Fruit fly (Drosophila melanogaster) whole organism, embryonic: Measurements from ENCODE around the gene osp.

Experiments used
- Ada2b ChIP-seq: fragments of 200-800 bp; sonication (Bioruptor generic); IDR thresholded peaks from 2 replicates; pipeline ENCODE4 v1.3.6; 2022; ENCODE audit warnings: missing biosample characterization, missing genetic modification characterization
- Bdp1 ChIP-seq: fragments of 200-800 bp; sonication (Bioruptor generic); optimal IDR thresholded peaks from 3 replicates; lab custom pipeline; 2016; ENCODE audit warnings: missing biosample characterization, missing genetic modification characterization
- CG10321 ChIP-seq: fragments of 200-800 bp; sonication (Bioruptor generic); IDR thresholded peaks from 2 replicates; pipeline ENCODE4 v1.3.6; 2022; ENCODE audit warnings: missing biosample characterization, missing genetic modification characterization
- CG10543 ChIP-seq: fragments of 200-800 bp; sonication (Bioruptor generic); optimal IDR thresholded peaks from 3 replicates; lab custom pipeline; 2017; ENCODE audit warnings: missing biosample characterization, mild to moderate bottlenecking, missing genetic modification characterization, moderate library complexity
- CG10565 ChIP-seq: fragments of 200-800 bp; sonication (Bioruptor generic); optimal IDR thresholded peaks from 3 replicates; lab custom pipeline; 2016; ENCODE audit warnings: missing biosample characterization, mild to moderate bottlenecking, missing genetic modification characterization
- CG11398 ChIP-seq: fragments of 200-800 bp; sonication (Bioruptor generic); optimal IDR thresholded peaks from 2 replicates; lab custom pipeline; 2016; ENCODE audit warnings: missing biosample characterization, missing genetic modification characterization
- CG12155 ChIP-seq: fragments of 200-800 bp; sonication (Bioruptor generic); optimal IDR thresholded peaks from 3 replicates; lab custom pipeline; 2016; ENCODE audit warnings: missing biosample characterization, missing genetic modification characterization
- CG12219 ChIP-seq: fragments of 200-800 bp; sonication (Bioruptor generic); optimal IDR thresholded peaks from 3 replicates; lab custom pipeline; 2018; ENCODE audit warnings: missing biosample characterization, mild to moderate bottlenecking, missing genetic modification characterization
- CG12942 ChIP-seq: fragments of 200-800 bp; sonication (Bioruptor generic); optimal IDR thresholded peaks from 3 replicates; lab custom pipeline; 2016; ENCODE audit warnings: missing biosample characterization, missing genetic modification characterization
- CG15011 ChIP-seq: fragments of 200-800 bp; sonication (Bioruptor generic); optimal IDR thresholded peaks from 3 replicates; lab custom pipeline; 2018; ENCODE audit warnings: missing biosample characterization, mild to moderate bottlenecking, missing genetic modification characterization
- CG1529 ChIP-seq: fragments of 200-800 bp; sonication (Bioruptor generic); optimal IDR thresholded peaks from 3 replicates; lab custom pipeline; 2018; ENCODE audit warnings: missing biosample characterization, missing genetic modification characterization
- CG15479 ChIP-seq: fragments of 200-800 bp; sonication (Bioruptor generic); optimal IDR thresholded peaks from 3 replicates; lab custom pipeline; 2019; ENCODE audit warnings: missing biosample characterization, mild to moderate bottlenecking, missing genetic modification characterization, moderate library complexity
- CG15696 ChIP-seq: fragments of 200-800 bp; sonication (Bioruptor generic); optimal IDR thresholded peaks from 2 replicates; lab custom pipeline; 2019; ENCODE audit warnings: missing biosample characterization, mild to moderate bottlenecking, missing genetic modification characterization, moderate library complexity
- CG17829 ChIP-seq: fragments of 200-800 bp; optimal IDR thresholded peaks from 2 replicates; lab custom pipeline; 2019; ENCODE audit warnings: missing biosample characterization, mild to moderate bottlenecking, missing genetic modification characterization, moderate library complexity
- CG18619 ChIP-seq: fragments of 200-800 bp; sonication (Bioruptor generic); optimal IDR thresholded peaks from 3 replicates; lab custom pipeline; 2017; ENCODE audit warnings: missing biosample characterization, mild to moderate bottlenecking, missing genetic modification characterization
- CG2129 ChIP-seq: fragments of 200-800 bp; sonication (Bioruptor generic); IDR thresholded peaks from 2 replicates; pipeline ENCODE4 v1.3.6; 2022; ENCODE audit warnings: missing biosample characterization, missing genetic modification characterization; ENCODE audit not compliant: partially characterized antibody
- CG30431 ChIP-seq: fragments of 200-800 bp; sonication (Bioruptor generic); optimal IDR thresholded peaks from 2 replicates; lab custom pipeline; 2017; ENCODE audit warnings: missing biosample characterization, missing genetic modification characterization
- CG33213 ChIP-seq: fragments of 200-800 bp; sonication (Bioruptor generic); optimal IDR thresholded peaks from 3 replicates; lab custom pipeline; 2016; ENCODE audit warnings: missing biosample characterization, missing genetic modification characterization
- CG3407 ChIP-seq: fragments of 200-800 bp; sonication (Bioruptor generic); optimal IDR thresholded peaks from 2 replicates; lab custom pipeline; 2018; ENCODE audit warnings: missing biosample characterization, mild to moderate bottlenecking, missing genetic modification characterization
- CG4328 ChIP-seq: fragments of 200-800 bp; sonication (Bioruptor generic); optimal IDR thresholded peaks from 3 replicates; lab custom pipeline; 2017; ENCODE audit warnings: missing biosample characterization, missing genetic modification reagents, missing genetic modification characterization
- CG6791 ChIP-seq: fragments of 200-800 bp; sonication (Bioruptor generic); IDR thresholded peaks from 3 replicates; pipeline ENCODE4 v1.3.6; 2022; ENCODE audit warnings: missing biosample characterization, missing genetic modification characterization; ENCODE audit not compliant: partially characterized antibody
- CG8924 ChIP-seq: fragments of 200-800 bp; optimal IDR thresholded peaks from 3 replicates; lab custom pipeline; 2019; ENCODE audit warnings: missing biosample characterization, mild to moderate bottlenecking, missing genetic modification characterization, moderate library complexity
- Camta ChIP-seq: fragments of 200-800 bp; sonication (Bioruptor generic); optimal IDR thresholded peaks from 2 replicates; lab custom pipeline; 2016; ENCODE audit warnings: missing biosample characterization, missing genetic modification characterization
- Dad ChIP-seq: fragments of 200-800 bp; sonication (Bioruptor generic); optimal IDR thresholded peaks from 3 replicates; lab custom pipeline; 2016; ENCODE audit warnings: missing biosample characterization, missing genetic modification characterization
- Hsf ChIP-seq: fragments of 200-800 bp; sonication (Bioruptor generic); optimal IDR thresholded peaks from 3 replicates; lab custom pipeline; 2016; ENCODE audit warnings: missing biosample characterization, missing genetic modification characterization
- Kr ChIP-seq: fragments of 200-800 bp; sonication (Bioruptor generic); optimal IDR thresholded peaks from 2 replicates; lab custom pipeline; 2017; ENCODE audit warnings: missing biosample characterization, mild to moderate bottlenecking, missing genetic modification characterization
- Med ChIP-seq: fragments of 200-800 bp; sonication (Bioruptor generic); peaks from one replicate; lab custom pipeline; 2016; ENCODE audit warnings: missing biosample characterization, missing genetic modification characterization, mild to moderate bottlenecking, inconsistent platforms, moderate library complexity
- NFAT ChIP-seq: fragments of 200-800 bp; sonication (Bioruptor generic); IDR thresholded peaks from 2 replicates; pipeline ENCODE4 v1.3.6; 2022; ENCODE audit warnings: missing biosample characterization, missing genetic modification characterization
- Sry-δ ChIP-seq: fragments of 200-800 bp; sonication (Bioruptor generic); optimal IDR thresholded peaks from 2 replicates; lab custom pipeline; 2016; ENCODE audit warnings: missing biosample characterization, missing genetic modification characterization
- ato ChIP-seq: fragments of 200-800 bp; sonication (Bioruptor generic); IDR thresholded peaks from 2 replicates; pipeline ENCODE4 v1.3.6; 2022; ENCODE audit warnings: missing biosample characterization, missing genetic modification characterization; ENCODE audit not compliant: partially characterized antibody
- bab2 ChIP-seq: fragments of 200-800 bp; sonication (Bioruptor generic); optimal IDR thresholded peaks from 2 replicates; lab custom pipeline; 2016; ENCODE audit warnings: missing biosample characterization, missing genetic modification characterization
- dimm ChIP-seq: fragments of 200-800 bp; sonication (Bioruptor generic); IDR thresholded peaks from 2 replicates; pipeline ENCODE4 v1.3.6; 2022; ENCODE audit warnings: missing biosample characterization, missing genetic modification characterization
- fd3F ChIP-seq: fragments of 200-800 bp; sonication (Bioruptor generic); optimal IDR thresholded peaks from 2 replicates; lab custom pipeline; 2018; ENCODE audit warnings: missing biosample characterization, mild to moderate bottlenecking, missing genetic modification characterization, moderate library complexity
- fd64A ChIP-seq: fragments of 200-800 bp; sonication (Bioruptor generic); optimal IDR thresholded peaks from 3 replicates; lab custom pipeline; 2018; ENCODE audit warnings: missing biosample characterization, mild to moderate bottlenecking, missing genetic modification characterization
- fu2 ChIP-seq: fragments of 200-800 bp; sonication (Bioruptor generic); optimal IDR thresholded peaks from 2 replicates; lab custom pipeline; 2016; ENCODE audit warnings: missing biosample characterization, missing genetic modification characterization
- grau ChIP-seq: fragments of 200-800 bp; optimal IDR thresholded peaks from 3 replicates; lab custom pipeline; 2019; ENCODE audit warnings: missing biosample characterization, mild to moderate bottlenecking, missing genetic modification characterization, moderate library complexity
- kay ChIP-seq: fragments of 200-800 bp; sonication (Bioruptor generic); optimal IDR thresholded peaks from 2 replicates; lab custom pipeline; 2016; ENCODE audit warnings: missing biosample characterization, missing genetic modification characterization
- lola ChIP-seq, 3 experiments: fragments of >200 bp in 2 of 3; fragments of 200-800 bp in 1 of 3; sonication (Bioruptor generic) in 1 of 3; optimal IDR thresholded peaks; 2 replicates each; lab custom pipeline; 2017 to 2019; ENCODE audit warnings: missing biosample characterization in 3 of 3, missing genetic modification characterization in 3 of 3, mild to moderate bottlenecking in 1 of 3, moderate library complexity in 1 of 3
- lov ChIP-seq, 2 experiments: fragments of 200-800 bp in 1 of 2; fragments of >200 bp in 1 of 2; sonication (Bioruptor generic) in 1 of 2; IDR thresholded peaks in 1 of 2; optimal IDR thresholded peaks in 1 of 2; 2 replicates in 1 of 2; 3 replicates in 1 of 2; pipeline versions ENCODE4 v1.3.6 to Lab custom; 2017 to 2022; ENCODE audit warnings: missing biosample characterization in 1 of 2, missing genetic modification characterization in 1 of 2
- mirr ChIP-seq: fragments of 200-800 bp; sonication (Bioruptor generic); optimal IDR thresholded peaks from 3 replicates; lab custom pipeline; 2018; ENCODE audit warnings: missing biosample characterization, mild to moderate bottlenecking, missing genetic modification characterization
- nerfin-1 ChIP-seq: fragments of 200-800 bp; sonication (Bioruptor generic); optimal IDR thresholded peaks from 3 replicates; lab custom pipeline; 2019; ENCODE audit warnings: missing biosample characterization, mild to moderate bottlenecking, missing genetic modification characterization, moderate library complexity
- pb ChIP-seq: fragments of 200-800 bp; sonication (Bioruptor generic); optimal IDR thresholded peaks from 3 replicates; lab custom pipeline; 2016; ENCODE audit warnings: missing biosample characterization, missing genetic modification characterization
- psq ChIP-seq: fragments of 200-800 bp; sonication (Bioruptor generic); optimal IDR thresholded peaks from 2 replicates; lab custom pipeline; 2017; ENCODE audit warnings: missing biosample characterization, missing genetic modification characterization
- slbo ChIP-seq: fragments of 200-800 bp; sonication (Bioruptor generic); IDR thresholded peaks from 2 replicates; pipeline ENCODE4 v1.3.6; 2022; ENCODE audit warnings: missing biosample characterization, missing genetic modification characterization
- sqz ChIP-seq: fragments of 200-800 bp; sonication (Bioruptor generic); optimal IDR thresholded peaks from 3 replicates; lab custom pipeline; 2018; ENCODE audit warnings: missing biosample characterization, mild to moderate bottlenecking, missing genetic modification characterization
- tap ChIP-seq: fragments of 200-800 bp; optimal IDR thresholded peaks from 3 replicates; lab custom pipeline; 2019; ENCODE audit warnings: missing biosample characterization, mild to moderate bottlenecking, missing genetic modification characterization, moderate library complexity
- tin ChIP-seq: fragments of 200-800 bp; sonication (Bioruptor generic); optimal IDR thresholded peaks from 3 replicates; lab custom pipeline; 2016; ENCODE audit warnings: missing biosample characterization, missing genetic modification characterization
- wor ChIP-seq: fragments of 200-800 bp; sonication (Bioruptor generic); IDR thresholded peaks from 2 replicates; pipeline ENCODE4 v1.3.6; 2022; ENCODE audit warnings: missing biosample characterization, missing genetic modification characterization
- zfh2 ChIP-seq: fragments of 200-800 bp; sonication (Bioruptor generic); optimal IDR thresholded peaks from 2 replicates; lab custom pipeline; 2016; ENCODE audit warnings: missing biosample characterization, missing genetic modification characterization

osp gene

DNA sequence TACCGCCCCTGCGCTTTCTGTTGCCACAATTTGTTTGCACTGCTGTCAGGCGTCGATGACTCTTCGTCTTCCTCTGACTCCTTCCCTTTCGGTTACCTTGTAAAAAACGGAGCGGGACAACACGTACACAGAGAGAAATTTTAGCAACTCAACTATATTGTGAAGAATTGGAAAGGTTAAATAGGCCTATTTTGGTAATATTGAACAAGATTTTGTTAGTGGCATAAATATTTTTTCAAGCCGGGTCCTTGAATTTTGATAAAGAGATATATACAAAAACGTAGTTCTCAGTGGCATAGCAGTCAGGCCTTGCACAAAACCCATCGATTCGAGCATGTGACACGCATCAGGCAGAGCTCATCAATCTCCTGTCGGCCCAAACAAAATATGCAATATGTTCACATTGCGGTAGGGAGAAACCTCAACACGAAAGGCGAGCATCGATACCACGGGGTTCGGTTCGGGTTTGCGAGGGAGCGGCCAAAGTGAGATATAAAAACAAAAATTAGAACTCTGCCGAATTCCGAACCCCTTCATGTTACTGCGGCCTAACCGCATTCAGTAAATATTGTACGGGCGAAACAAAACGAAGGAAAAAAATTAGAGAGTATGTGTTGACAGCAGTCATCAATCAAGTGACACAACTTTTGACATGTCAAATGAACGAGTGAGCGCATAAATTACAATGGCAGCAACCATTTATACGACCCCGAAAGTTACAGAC is 135.1 kb downstream of the osp start (continued):
- TF ChIP-seq sqz (GFP tag; lab: Kevin White, UChicago), result peak; percentile 67
- no peak for TF ChIP-seq kay (GFP tag; lab: Kevin White, UChicago)
- peak; percentile 64 for TF ChIP-seq pb (GFP tag; lab: Kevin White, UChicago)
- TF ChIP-seq CG4328 (GFP tag; lab: Kevin White, UChicago), result peak; percentile 11
- TF ChIP-seq grau (tag; lab: Kevin White, UChicago), result peak; percentile 63
- peak; percentile 15 for TF ChIP-seq CG12219
- no peak for TF ChIP-seq CG10543 (GFP tag; lab: Kevin White, UChicago)
- TF ChIP-seq CG15479, result no peak
- no peak for TF ChIP-seq CG6791 (GFP tag; lab: Robert Waterston, UW)
- peak; percentile 71 for TF ChIP-seq Kr
- TF ChIP-seq lov (optimal IDR thresholded peaks at IDR 0.05; lab: Kevin White, UChicago), result no peak
- TF ChIP-seq lov (GFP tag; IDR thresholded peaks at IDR 0.05; lab: Robert Waterston, UW), result peak; percentile 81; the same call in 2 of the 3 replicates
- peak; percentile 75 for TF ChIP-seq tin (GFP tag; lab: Kevin White, UChicago)
- TF ChIP-seq CG33213 (GFP tag; lab: Kevin White, UChicago), result peak; percentile 78
- peak; percentile 75 for TF ChIP-seq CG8924 (tag; lab: Kevin White, UChicago)
- TF ChIP-seq CG10321 (GFP tag; lab: Robert Waterston, UW), result no peak
- no peak for TF ChIP-seq mirr (GFP tag; lab: Kevin White, UChicago)
- TF ChIP-seq bab2 (GFP tag; lab: Kevin White, UChicago), result peak; percentile 53
- TF ChIP-seq slbo (GFP tag; lab: Robert Waterston, UW), result peak; percentile 62
- TF ChIP-seq Bdp1 (GFP tag; lab: Kevin White, UChicago), result peak; percentile 42
- TF ChIP-seq fd3F (GFP tag; lab: Kevin White, UChicago), result no peak
- no peak for TF ChIP-seq dimm (GFP tag; lab: Robert Waterston, UW)
- TF ChIP-seq lola (GFP tag; optimal IDR thresholded peaks at IDR 0.05; lab: Kevin White, UChicago), result peak in 1 of 3 experiments; percentile 75
- TF ChIP-seq Dad, result peak; percentile 68
- no peak for TF ChIP-seq CG10565 (GFP tag; lab: Kevin White, UChicago)
- TF ChIP-seq NFAT (GFP tag; lab: Robert Waterston, UW), result no peak
- peak; percentile 95 for TF ChIP-seq CG15696 (tag; lab: Kevin White, UChicago)
- no peak for TF ChIP-seq zfh2 (GFP tag; lab: Kevin White, UChicago)
- TF ChIP-seq ato (GFP tag; lab: Robert Waterston, UW), result no peak
- peak; percentile 30; the same call in 1 of the 2 replicates for TF ChIP-seq Ada2b
- TF ChIP-seq CG11398 (GFP tag; lab: Kevin White, UChicago), result peak; percentile 26
- TF ChIP-seq CG12942 (GFP tag; lab: Kevin White, UChicago), result no peak
- TF ChIP-seq fu2 (GFP tag; lab: Kevin White, UChicago), result peak; percentile 0
- peak; percentile 88 for TF ChIP-seq Camta (GFP tag; lab: Kevin White, UChicago)
- TF ChIP-seq CG18619 (GFP tag; lab: Kevin White, UChicago), result peak; percentile 58
- peak; percentile 66 for TF ChIP-seq Hsf (GFP tag; lab: Kevin White, UChicago)
- TF ChIP-seq tap, result peak; percentile 66
- TF ChIP-seq CG17829 (tag; lab: Kevin White, UChicago), result peak; percentile 90
- peak; percentile 94 for TF ChIP-seq Med (GFP tag; lab: Kevin White, UChicago)
- peak; percentile 29 for TF ChIP-seq fd64A (GFP tag; lab: Kevin White, UChicago)
- TF ChIP-seq CG3407 (GFP tag; lab: Kevin White, UChicago), result no peak
- peak; percentile 20 for TF ChIP-seq CG12155 (GFP tag; lab: Kevin White, UChicago)
- TF ChIP-seq wor, result 0 out of 2 replicates have a peak, but pooled peaks have one; percentile 25
- no peak for TF ChIP-seq CG2129 (GFP tag; lab: Robert Waterston, UW)
- peak; percentile 63 for TF ChIP-seq nerfin-1 (tag; lab: Kevin White, UChicago)
- TF ChIP-seq CG1529 (GFP tag; lab: Kevin White, UChicago), result peak; percentile 30
- no peak for TF ChIP-seq psq (GFP tag; lab: Kevin White, UChicago)
- peak; percentile 44 for TF ChIP-seq Sry-δ (GFP tag; lab: Kevin White, UChicago)
- peak; percentile 81 for TF ChIP-seq CG30431 (GFP tag; lab: Kevin White, UChicago)
- peak; percentile 35 for TF ChIP-seq CG15011 (GFP tag; lab: Kevin White, UChicago)
